Fruit fly (Drosophila melanogaster) whole organism, prepupa: ENCODE measurements around the gene Art1.

ENCODE experiments used
- Blimp-1 ChIP-seq: fragments of 200-800 bp; sonication (Bioruptor generic); optimal IDR thresholded peaks from 3 replicates; lab custom pipeline; 2017; ENCODE audit warnings: missing biosample characterization, missing genetic modification characterization, mild to moderate bottlenecking, moderate library complexity, missing genetic modification reagents
- CG10631 ChIP-seq: fragments of 200-800 bp; sonication (Bioruptor generic); optimal IDR thresholded peaks from 2 replicates; lab custom pipeline; 2016; ENCODE audit warnings: missing biosample characterization, missing genetic modification characterization
- CG10669 ChIP-seq: fragments of 200-800 bp; sonication (Bioruptor generic); optimal IDR thresholded peaks from 3 replicates; lab custom pipeline; 2018; ENCODE audit warnings: missing biosample characterization, mild to moderate bottlenecking, missing genetic modification characterization, moderate library complexity
- CG11294 ChIP-seq: fragments of 200-800 bp; sonication (Bioruptor generic); IDR thresholded peaks from 2 replicates; pipeline ENCODE4 v1.3.6; 2022; ENCODE audit warnings: missing biosample characterization, missing genetic modification characterization
- CG11762 ChIP-seq: fragments of 200-800 bp; sonication (Bioruptor generic); optimal IDR thresholded peaks from 3 replicates; lab custom pipeline; 2016; ENCODE audit warnings: missing biosample characterization, missing genetic modification characterization; ENCODE audit not compliant: insufficient read depth
- CG15336 ChIP-seq: fragments of 200-800 bp; sonication (Bioruptor generic); IDR thresholded peaks from 2 replicates; pipeline ENCODE4 v1.3.6; 2022; ENCODE audit warnings: missing biosample characterization, missing genetic modification characterization
- CG1621 ChIP-seq: fragments of 200-800 bp; sonication (Bioruptor generic); optimal IDR thresholded peaks from 3 replicates; lab custom pipeline; 2018; ENCODE audit warnings: missing biosample characterization, mild to moderate bottlenecking, missing genetic modification characterization
- CG16779 ChIP-seq: fragments of 200-800 bp; sonication (Bioruptor generic); optimal IDR thresholded peaks from 3 replicates; lab custom pipeline; 2017; ENCODE audit warnings: missing biosample characterization, mild to moderate bottlenecking, missing genetic modification characterization
- CG3032 ChIP-seq: fragments of 200-800 bp; optimal IDR thresholded peaks from 2 replicates; lab custom pipeline; 2019; ENCODE audit warnings: missing biosample characterization, mild to moderate bottlenecking, missing genetic modification characterization, moderate library complexity
- CG31627 ChIP-seq: fragments of 200-800 bp; sonication (Bioruptor generic); optimal IDR thresholded peaks from 3 replicates; lab custom pipeline; 2016; ENCODE audit warnings: missing biosample characterization, missing genetic modification characterization
- CG32006 ChIP-seq: fragments of 200-800 bp; sonication (Bioruptor generic); optimal IDR thresholded peaks from 3 replicates; lab custom pipeline; 2017; ENCODE audit warnings: missing biosample characterization, mild to moderate bottlenecking, missing genetic modification characterization
- CG34406 ChIP-seq: fragments of 200-800 bp; sonication (Bioruptor generic); optimal IDR thresholded peaks from 3 replicates; lab custom pipeline; 2016; ENCODE audit warnings: missing biosample characterization, missing genetic modification characterization
- CG4318 ChIP-seq: fragments of 200-800 bp; sonication (Bioruptor generic); optimal IDR thresholded peaks from 3 replicates; lab custom pipeline; 2017; ENCODE audit warnings: missing biosample characterization, mild to moderate bottlenecking, missing genetic modification characterization
- CG6163 ChIP-seq: fragments of 200-800 bp; sonication (Bioruptor generic); IDR thresholded peaks from 3 replicates; pipeline ENCODE4 v1.3.6; 2022; ENCODE audit warnings: missing biosample characterization, missing genetic modification characterization
- CG6792 ChIP-seq: fragments of 200-800 bp; sonication (Bioruptor generic); optimal IDR thresholded peaks from 3 replicates; lab custom pipeline; 2016; ENCODE audit warnings: missing biosample characterization, missing genetic modification characterization
- CG6854 ChIP-seq: fragments of 200-800 bp; sonication (Bioruptor generic); optimal IDR thresholded peaks from 2 replicates; lab custom pipeline; 2017; ENCODE audit warnings: missing biosample characterization, mild to moderate bottlenecking, missing genetic modification characterization
- CG7368 ChIP-seq: fragments of 200-800 bp; sonication (Bioruptor generic); optimal IDR thresholded peaks from 3 replicates; lab custom pipeline; 2016; ENCODE audit warnings: missing biosample characterization, missing genetic modification characterization
- CG8319 ChIP-seq: fragments of 200-800 bp; sonication (Bioruptor generic); optimal IDR thresholded peaks from 3 replicates; lab custom pipeline; 2016; ENCODE audit warnings: missing biosample characterization, missing genetic modification characterization
- CG8632 ChIP-seq: fragments of 200-800 bp; sonication (Bioruptor generic); optimal IDR thresholded peaks from 3 replicates; lab custom pipeline; 2016; ENCODE audit warnings: missing biosample characterization, missing genetic modification characterization
- CG9139 ChIP-seq: fragments of 200-800 bp; sonication (Bioruptor generic); optimal IDR thresholded peaks from 3 replicates; lab custom pipeline; 2017; ENCODE audit warnings: missing biosample characterization, mild to moderate bottlenecking, missing genetic modification characterization
- Eip78C ChIP-seq: fragments of 200-800 bp; sonication (Bioruptor generic); peaks from one replicate; lab custom pipeline; 2016; ENCODE audit warnings: missing biosample characterization, missing genetic modification characterization
- Eip93F ChIP-seq: fragments of 200-800 bp; sonication (Bioruptor generic); optimal IDR thresholded peaks from 2 replicates; lab custom pipeline; 2016; ENCODE audit warnings: missing biosample characterization, mild to moderate bottlenecking, missing genetic modification characterization
- Ets21C ChIP-seq: fragments of 200-800 bp; sonication (Bioruptor generic); optimal IDR thresholded peaks from 3 replicates; lab custom pipeline; 2016; ENCODE audit warnings: missing biosample characterization, missing genetic modification characterization
- Ets96B ChIP-seq: fragments of 200-800 bp; optimal IDR thresholded peaks from 2 replicates; lab custom pipeline; 2019; ENCODE audit warnings: missing biosample characterization, mild to moderate bottlenecking, missing genetic modification characterization, moderate library complexity
- Gug ChIP-seq: fragments of 200-800 bp; sonication (Bioruptor generic); IDR thresholded peaks from 2 replicates; pipeline ENCODE4 v1.3.6; 2022; ENCODE audit warnings: missing biosample characterization, missing genetic modification characterization
- Hr38 ChIP-seq: sonication (Bioruptor generic); optimal IDR thresholded peaks from 2 replicates; lab custom pipeline; 2016; ENCODE audit warnings: missing biosample characterization, missing genetic modification characterization
- Hr39 ChIP-seq: fragments of 200-800 bp; sonication (Bioruptor generic); optimal IDR thresholded peaks from 2 replicates; lab custom pipeline; 2016; ENCODE audit warnings: missing biosample characterization, missing genetic modification characterization
- Hr4 ChIP-seq: fragments of 200-800 bp; sonication (Bioruptor generic); optimal IDR thresholded peaks from 3 replicates; lab custom pipeline; 2016; ENCODE audit warnings: missing biosample characterization, missing genetic modification characterization
- Smox ChIP-seq: fragments of 200-800 bp; sonication (Bioruptor generic); optimal IDR thresholded peaks from 3 replicates; lab custom pipeline; 2016; ENCODE audit warnings: missing biosample characterization, missing genetic modification characterization
- Sox14 ChIP-seq: fragments of 200-800 bp; sonication (Bioruptor generic); optimal IDR thresholded peaks from 3 replicates; lab custom pipeline; 2016; ENCODE audit warnings: missing biosample characterization, missing genetic modification characterization
- achi ChIP-seq: fragments of 200-800 bp; sonication (Bioruptor generic); optimal IDR thresholded peaks from 3 replicates; lab custom pipeline; 2016; ENCODE audit warnings: missing biosample characterization, missing genetic modification characterization
- acj6 ChIP-seq: fragments of 200-800 bp; sonication (Bioruptor generic); optimal IDR thresholded peaks from 3 replicates; lab custom pipeline; 2016; ENCODE audit warnings: missing biosample characterization, missing genetic modification characterization
- cyc ChIP-seq: fragments of 200-800 bp; sonication (Bioruptor generic); optimal IDR thresholded peaks from 3 replicates; lab custom pipeline; 2016; ENCODE audit warnings: missing biosample characterization, missing genetic modification characterization
- dsx ChIP-seq: fragments of 200-800 bp; optimal IDR thresholded peaks from 3 replicates; lab custom pipeline; 2019; ENCODE audit warnings: missing biosample characterization, mild to moderate bottlenecking, missing genetic modification characterization, moderate library complexity; ENCODE audit not compliant: poor library complexity, severe bottlenecking
- eg ChIP-seq: fragments of 200-800 bp; sonication (Bioruptor generic); IDR thresholded peaks from 3 replicates; pipeline ENCODE4 v1.3.6; 2022; ENCODE audit warnings: missing biosample characterization, missing genetic modification characterization
- esn ChIP-seq: fragments of 200-800 bp; sonication (Bioruptor generic); optimal IDR thresholded peaks from 2 replicates; lab custom pipeline; 2016; ENCODE audit warnings: missing biosample characterization, mild to moderate bottlenecking, missing genetic modification characterization, moderate library complexity
- fd59A ChIP-seq: fragments of 200-800 bp; sonication (Bioruptor generic); optimal IDR thresholded peaks from 2 replicates; lab custom pipeline; 2017; ENCODE audit warnings: missing biosample characterization, mild to moderate bottlenecking, missing genetic modification characterization, missing genetic modification reagents
- fd85E ChIP-seq: fragments of 200-800 bp; sonication (Bioruptor generic); optimal IDR thresholded peaks from 3 replicates; lab custom pipeline; 2016; ENCODE audit warnings: missing biosample characterization, missing genetic modification characterization
- lz ChIP-seq: fragments of 200-800 bp; sonication (Bioruptor generic); optimal IDR thresholded peaks from 3 replicates; lab custom pipeline; 2016; ENCODE audit warnings: missing biosample characterization, missing genetic modification characterization
- net ChIP-seq: fragments of 200-800 bp; sonication (Bioruptor generic); optimal IDR thresholded peaks from 3 replicates; lab custom pipeline; 2016; ENCODE audit warnings: missing biosample characterization, missing genetic modification characterization
- pdm3 ChIP-seq: fragments of 200-800 bp; sonication (Bioruptor generic); optimal IDR thresholded peaks from 3 replicates; lab custom pipeline; 2016; ENCODE audit warnings: missing biosample characterization, missing genetic modification characterization
- spab ChIP-seq: fragments of 200-800 bp; sonication (Bioruptor generic); optimal IDR thresholded peaks from 2 replicates; lab custom pipeline; 2017; ENCODE audit warnings: missing biosample characterization, mild to moderate bottlenecking, missing genetic modification characterization, missing genetic modification reagents
- ss ChIP-seq, 2 experiments: fragments of 200-800 bp; sonication (Bioruptor generic); optimal IDR thresholded peaks; 2 replicates in 1 of 2; 3 replicates in 1 of 2; lab custom pipeline; 2017 to 2018; ENCODE audit warnings: mild to moderate bottlenecking in 2 of 2, missing biosample characterization in 2 of 2, missing genetic modification characterization in 2 of 2, moderate library complexity in 1 of 2
- svp ChIP-seq: fragments of 200-800 bp; sonication (Bioruptor generic); peaks from one replicate; lab custom pipeline; 2016; ENCODE audit warnings: missing biosample characterization, missing genetic modification characterization
- topi ChIP-seq: fragments of 200-800 bp; sonication (Bioruptor generic); optimal IDR thresholded peaks from 3 replicates; lab custom pipeline; 2016; ENCODE audit warnings: missing biosample characterization, missing genetic modification characterization
- vri ChIP-seq: fragments of 200-800 bp; sonication (Bioruptor generic); optimal IDR thresholded peaks from 3 replicates; lab custom pipeline; 2016; ENCODE audit warnings: missing biosample characterization, mild to moderate bottlenecking, missing genetic modification characterization

Gene Art1

DNA sequence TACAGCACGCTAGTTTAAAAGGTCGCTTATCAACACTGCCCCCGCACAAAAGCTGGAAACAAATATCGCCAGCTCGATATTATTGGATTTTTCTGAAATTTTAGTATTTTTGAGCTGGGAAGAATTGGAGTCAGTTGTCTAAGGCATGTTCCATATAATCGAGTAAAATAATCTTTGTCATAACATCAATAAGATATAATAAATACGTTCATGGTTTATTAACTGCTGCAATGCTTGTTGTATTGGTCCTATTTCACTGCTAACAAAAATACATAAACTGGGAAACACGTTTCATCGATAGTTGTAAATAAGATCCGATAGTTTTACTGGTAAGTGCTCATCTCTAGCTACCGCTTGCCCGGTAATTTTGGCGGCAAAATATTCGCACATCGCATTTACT is at the start of gene Art1, which contains the start of gene Mcm5:
Art1 (minus strand) TSS at position 41 of the 400 bp plus-strand sequence.
Mcm5 (plus strand) TSS at position 339 of the 400 bp plus-strand sequence.
- no peak for TF ChIP-seq CG1621
- peak; percentile 49 for TF ChIP-seq topi (GFP tag; lab: Kevin White, UChicago)
- peak; percentile 53 for TF ChIP-seq Hr39 (GFP tag; lab: Kevin White, UChicago)
- TF ChIP-seq cyc, result peak; percentile 46
- TF ChIP-seq CG8319 (GFP tag; lab: Kevin White, UChicago), result no peak
- TF ChIP-seq pdm3 (GFP tag; lab: Kevin White, UChicago), result peak; percentile 20
- no peak for TF ChIP-seq Eip78C (GFP tag; lab: Kevin White, UChicago)
- peak; percentile 14 for TF ChIP-seq CG8632 (GFP tag; lab: Kevin White, UChicago)
- TF ChIP-seq CG32006, result no peak
- TF ChIP-seq CG10631 (GFP tag; lab: Kevin White, UChicago), result peak; percentile 50
- TF ChIP-seq Smox (GFP tag; lab: Kevin White, UChicago), result no peak
- peak; percentile 2 for TF ChIP-seq Hr4 (GFP tag; lab: Kevin White, UChicago)
- TF ChIP-seq esn (GFP tag; lab: Kevin White, UChicago), result peak; percentile 58
- peak; percentile 72 for TF ChIP-seq Sox14 (GFP tag; lab: Kevin White, UChicago)
- TF ChIP-seq lz (GFP tag; lab: Kevin White, UChicago), result peak; percentile 53
- peak; percentile 48 for TF ChIP-seq CG3032 (tag; lab: Kevin White, UChicago)
- peak; percentile 60 for TF ChIP-seq CG31627 (GFP tag; lab: Kevin White, UChicago)
- TF ChIP-seq Ets21C (GFP tag; lab: Kevin White, UChicago), result peak; percentile 40

DNA sequence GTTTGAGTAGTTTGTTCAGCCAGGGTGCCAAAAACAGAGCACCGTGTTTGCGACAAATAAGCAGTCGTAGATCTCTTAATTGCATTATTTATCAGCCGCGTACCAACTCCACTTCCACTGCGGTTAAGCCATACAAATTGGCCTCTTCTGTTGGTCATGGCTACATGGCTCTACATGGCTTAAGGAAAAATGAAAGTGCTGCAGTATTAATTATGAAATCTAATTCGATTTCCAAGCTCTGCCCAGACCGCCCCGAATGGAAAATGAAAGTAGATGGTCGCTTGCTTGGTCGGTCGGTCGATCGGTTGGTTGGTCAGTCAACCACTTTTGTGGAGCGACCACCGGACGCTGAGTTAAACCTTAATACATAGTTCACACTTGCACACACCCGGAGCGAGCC is 48.9 kb upstream of the Art1 start:
- TF ChIP-seq fd85E (no peak), Gug (GFP tag; lab: Robert Waterston, UW) (no peak)
- TF ChIP-seq, all 60 proteins: peak for 0

DNA sequence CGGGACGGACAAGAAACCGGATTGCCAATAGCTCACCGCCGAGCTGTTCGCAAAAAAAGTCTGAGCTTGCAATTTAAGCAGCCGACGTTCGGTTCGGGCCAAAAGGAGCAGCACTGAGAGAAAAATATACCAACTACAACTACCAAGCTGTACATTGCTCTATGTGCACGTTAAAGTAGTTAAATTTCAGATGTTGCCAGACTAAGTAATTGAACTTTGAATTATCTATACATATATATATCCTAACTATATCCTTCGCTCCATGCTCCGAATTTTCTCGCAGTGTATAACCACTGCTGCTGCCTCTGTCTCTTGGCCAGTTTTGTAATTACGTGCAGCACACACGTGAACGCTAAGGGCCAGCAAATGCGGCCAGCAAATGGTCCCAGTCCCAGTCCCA is 46.9 kb upstream of the Art1 start:
- TF ChIP-seq lz (GFP tag; lab: Kevin White, UChicago) (peak; percentile 95), Ets21C (GFP tag; lab: Kevin White, UChicago) (peak; percentile 86), achi (GFP tag; lab: Kevin White, UChicago) (peak; percentile 96), topi (GFP tag; lab: Kevin White, UChicago) (peak; percentile 96), CG31627 (GFP tag; lab: Kevin White, UChicago) (peak; percentile 86), fd59A (GFP tag; lab: Kevin White, UChicago) (peak; percentile 93), vri (peak; percentile 94), Hr38 (no peak), cyc (peak; percentile 95), net (GFP tag; lab: Kevin White, UChicago) (peak; percentile 95), Blimp-1 (GFP tag; lab: Kevin White, UChicago) (peak; percentile 88), CG4318 (peak; percentile 93), ss (GFP tag; optimal IDR thresholded peaks at IDR 0.05; lab: Kevin White, UChicago) (peak; percentile 95 to 98), dsx (GFP tag; lab: Kevin White, UChicago) (peak; percentile 93), CG32006 (peak; percentile 96), CG6854 (GFP tag; lab: Kevin White, UChicago) (peak; percentile 96), svp (GFP tag; lab: Kevin White, UChicago) (peak; percentile 99), CG1621 (peak; percentile 94), CG10631 (GFP tag; lab: Kevin White, UChicago) (peak; percentile 95), CG11294 (GFP tag; lab: Robert Waterston, UW) (peak; percentile 89), CG16779 (tag; lab: Kevin White, UChicago) (peak; percentile 94), CG9139 (GFP tag; lab: Kevin White, UChicago) (peak; percentile 92), CG15336 (peak; percentile 97), CG11762 (GFP tag; lab: Kevin White, UChicago) (peak; percentile 95), CG34406 (GFP tag; lab: Kevin White, UChicago) (peak; percentile 95), Smox (GFP tag; lab: Kevin White, UChicago) (peak; percentile 92), Eip93F (GFP tag; lab: Kevin White, UChicago) (peak; percentile 98), eg (GFP tag; lab: Robert Waterston, UW) (peak; percentile 97), esn (GFP tag; lab: Kevin White, UChicago) (peak; percentile 96), Hr39 (GFP tag; lab: Kevin White, UChicago) (peak; percentile 86), CG6163 (GFP tag; lab: Robert Waterston, UW) (peak; percentile 98), CG7368 (GFP tag; lab: Kevin White, UChicago) (peak; percentile 94), Ets96B (tag; lab: Kevin White, UChicago) (peak; percentile 95), acj6 (GFP tag; lab: Kevin White, UChicago) (peak; percentile 97), spab (GFP tag; lab: Kevin White, UChicago) (peak; percentile 95), CG8319 (GFP tag; lab: Kevin White, UChicago) (peak; percentile 92), CG10669 (GFP tag; lab: Kevin White, UChicago) (peak; percentile 92), CG6792 (GFP tag; lab: Kevin White, UChicago) (peak; percentile 97)
